Worm (Caenorhabditis elegans): ENCODE results near the gene F53F1.6.

- TF ChIP-seq ets-4 (GFP tag; optimal IDR thresholded peaks at IDR 0.05) (no peak), tbx-9 (tag; optimal IDR thresholded peaks at IDR 0.05; ENCODE audit: borderline replicate concordance) (no peak), snpc-4 (GFP tag; optimal IDR thresholded peaks at IDR 0.05) (no peak), snpc-4 (tag; optimal IDR thresholded peaks at IDR 0.05) (no peak), unc-62 (GFP tag; optimal IDR thresholded peaks at IDR 0.05) (no peak)
Observed at ce11 chrV:13423045-13423444, 5.6 kb upstream of the F53F1.6 start, which contains the start of gene srv-9.
